Fruit fly (Drosophila melanogaster) whole organism, embryonic: ENCODE data around the gene foxo.

Experiments
- Awh ChIP-seq: fragments of 200-800 bp; sonication (Bioruptor generic); IDR thresholded peaks from 2 replicates; pipeline ENCODE4, ENCODE4 v1.3.6; 2022; ENCODE audit warnings: missing biosample characterization, missing genetic modification characterization
- BEAF-32 ChIP-seq: fragments of 200-800 bp; sonication (Bioruptor generic); optimal IDR thresholded peaks from 3 replicates; lab custom pipeline; 2017; ENCODE audit warnings: missing biosample characterization, missing genetic modification characterization, mild to moderate bottlenecking, moderate library complexity, missing genetic modification reagents
- CG10274 ChIP-seq: fragments of 200-800 bp; sonication (Bioruptor generic); optimal IDR thresholded peaks from 3 replicates; lab custom pipeline; 2017; ENCODE audit warnings: missing biosample characterization, mild to moderate bottlenecking, missing genetic modification characterization
- CG1233 ChIP-seq: fragments of 200-800 bp; sonication (Bioruptor generic); optimal IDR thresholded peaks from 4 replicates; lab custom pipeline; 2018; ENCODE audit warnings: missing biosample characterization, mild to moderate bottlenecking, missing genetic modification characterization
- CG12391 ChIP-seq: fragments of 200-800 bp; sonication (Bioruptor generic); optimal IDR thresholded peaks from 3 replicates; lab custom pipeline; 2018; ENCODE audit warnings: missing biosample characterization, mild to moderate bottlenecking, missing genetic modification characterization, moderate library complexity
- CG14014 ChIP-seq: fragments of 200-800 bp; sonication (Bioruptor generic); IDR thresholded peaks from 2 replicates; pipeline ENCODE4 v1.3.6; 2022; ENCODE audit warnings: missing biosample characterization, missing genetic modification characterization
- CG14965 ChIP-seq: fragments of 200-800 bp; sonication (Bioruptor generic); optimal IDR thresholded peaks from 2 replicates; lab custom pipeline; 2016; ENCODE audit warnings: missing biosample characterization, missing genetic modification characterization, borderline replicate concordance
- CG16813 ChIP-seq: fragments of 200-800 bp; sonication (Bioruptor generic); IDR thresholded peaks from 3 replicates; pipeline ENCODE4 v1.3.6; 2022; ENCODE audit warnings: missing biosample characterization, missing genetic modification characterization; ENCODE audit not compliant: partially characterized antibody
- CG16815 ChIP-seq: fragments of 200-800 bp; sonication (Bioruptor generic); optimal IDR thresholded peaks from 3 replicates; lab custom pipeline; 2017; ENCODE audit warnings: missing biosample characterization, mild to moderate bottlenecking, missing genetic modification characterization
- CG17568 ChIP-seq: fragments of 200-800 bp; sonication (Bioruptor generic); optimal IDR thresholded peaks from 2 replicates; lab custom pipeline; 2018; ENCODE audit warnings: missing biosample characterization, mild to moderate bottlenecking, missing genetic modification characterization, moderate library complexity
- CG2199 ChIP-seq: fragments of 200-800 bp; sonication (Bioruptor generic); IDR thresholded peaks from 3 replicates; pipeline ENCODE4 v1.3.6; 2022; ENCODE audit warnings: missing biosample characterization, missing genetic modification characterization
- CG30020 ChIP-seq: fragments of 200-800 bp; optimal IDR thresholded peaks from 2 replicates; lab custom pipeline; 2019; ENCODE audit warnings: missing biosample characterization, mild to moderate bottlenecking, missing genetic modification characterization, moderate library complexity
- CG3847 ChIP-seq: fragments of 200-800 bp; sonication (Bioruptor generic); IDR thresholded peaks from 2 replicates; pipeline ENCODE4 v1.3.6; 2022; ENCODE audit warnings: missing biosample characterization, missing genetic modification characterization
- CG4424 ChIP-seq: fragments of 200-800 bp; sonication (Bioruptor generic); optimal IDR thresholded peaks from 3 replicates; lab custom pipeline; 2016; ENCODE audit warnings: missing biosample characterization, missing genetic modification characterization
- CG5953 ChIP-seq: fragments of 200-800 bp; sonication (Bioruptor generic); IDR thresholded peaks from 2 replicates; pipeline ENCODE4 v1.3.6; 2022; ENCODE audit warnings: missing biosample characterization, missing genetic modification characterization
- CG6175 ChIP-seq: fragments of 200-800 bp; sonication (Bioruptor generic); IDR thresholded peaks from 3 replicates; pipeline ENCODE4 v1.3.6; 2022; ENCODE audit warnings: missing biosample characterization, missing genetic modification characterization
- CG8765 ChIP-seq: fragments of 200-800 bp; sonication (Bioruptor generic); IDR thresholded peaks from 2 replicates; pipeline ENCODE4 v1.3.6; 2022; ENCODE audit warnings: missing biosample characterization, missing genetic modification characterization
- D ChIP-seq, 2 experiments: fragments of 200-800 bp in 1 of 2; fragments of >200 bp in 1 of 2; sonication (Bioruptor generic) in 1 of 2; optimal IDR thresholded peaks; 2 replicates in 1 of 2; 3 replicates in 1 of 2; lab custom pipeline; 2017; ENCODE audit warnings: mild to moderate bottlenecking in 1 of 2, missing biosample characterization in 1 of 2, missing genetic modification characterization in 1 of 2, missing genetic modification reagents in 1 of 2
- Dbx ChIP-seq: fragments of 200-800 bp; sonication (Bioruptor generic); IDR thresholded peaks from 3 replicates; pipeline ENCODE4 v1.3.6; 2022; ENCODE audit warnings: missing biosample characterization, missing genetic modification characterization
- Deaf1 ChIP-seq: fragments of 200-800 bp; optimal IDR thresholded peaks from 3 replicates; lab custom pipeline; 2019; ENCODE audit warnings: missing biosample characterization, mild to moderate bottlenecking, missing genetic modification characterization, moderate library complexity
- Dip3 ChIP-seq: fragments of 200-800 bp; sonication (Bioruptor generic); optimal IDR thresholded peaks from 3 replicates; lab custom pipeline; 2016; ENCODE audit warnings: missing biosample characterization, missing genetic modification characterization
- Doc3 ChIP-seq: fragments of 200-800 bp; sonication (Bioruptor generic); IDR thresholded peaks from 3 replicates; pipeline ENCODE4 v1.3.6; 2022; ENCODE audit warnings: missing biosample characterization, missing genetic modification characterization; ENCODE audit not compliant: partially characterized antibody
- Dref ChIP-seq: fragments of 200-800 bp; sonication (Bioruptor generic); IDR thresholded peaks from 2 replicates; pipeline ENCODE4 v1.3.6; 2022; ENCODE audit warnings: missing biosample characterization, missing genetic modification characterization
- Elba2 ChIP-seq: fragments of 200-800 bp; sonication (Bioruptor generic); optimal IDR thresholded peaks from 3 replicates; lab custom pipeline; 2016; ENCODE audit warnings: missing biosample characterization, missing genetic modification characterization
- HLHmδ ChIP-seq: fragments of 200-800 bp; sonication (Bioruptor generic); optimal IDR thresholded peaks from 2 replicates; lab custom pipeline; 2018; ENCODE audit warnings: missing biosample characterization, mild to moderate bottlenecking, missing genetic modification characterization, moderate library complexity
- Hey ChIP-seq: fragments of 200-800 bp; sonication (Bioruptor generic); optimal IDR thresholded peaks from 3 replicates; lab custom pipeline; 2018; ENCODE audit warnings: missing biosample characterization, mild to moderate bottlenecking, missing genetic modification characterization
- Hr78 ChIP-seq, 2 experiments: fragments of 200-800 bp in 1 of 2; fragments of >200 bp in 1 of 2; sonication (Bioruptor generic) in 1 of 2; optimal IDR thresholded peaks; 2 replicates each; lab custom pipeline; 2017 to 2019; ENCODE audit warnings: missing biosample characterization in 2 of 2, missing genetic modification characterization in 2 of 2, mild to moderate bottlenecking in 1 of 2, moderate library complexity in 1 of 2
- Lhr ChIP-seq: fragments of 200-800 bp; sonication (Bioruptor generic); optimal IDR thresholded peaks from 3 replicates; lab custom pipeline; 2017; ENCODE audit warnings: mild to moderate bottlenecking, missing biosample characterization, missing genetic modification reagents, missing genetic modification characterization
- MBD-R2 ChIP-seq: fragments of 200-800 bp; sonication (Bioruptor generic); IDR thresholded peaks from 2 replicates; pipeline ENCODE4 v1.3.6; 2022; ENCODE audit warnings: missing biosample characterization, missing genetic modification characterization
- MESR4 ChIP-seq: fragments of 200-800 bp; sonication (Bioruptor generic); optimal IDR thresholded peaks from 2 replicates; lab custom pipeline; 2018; ENCODE audit warnings: missing biosample characterization, mild to moderate bottlenecking, missing genetic modification characterization, moderate library complexity
- Med ChIP-seq: fragments of 200-800 bp; sonication (Bioruptor generic); peaks from one replicate; lab custom pipeline; 2016; ENCODE audit warnings: missing biosample characterization, missing genetic modification characterization, mild to moderate bottlenecking, inconsistent platforms, moderate library complexity
- NC2β ChIP-seq: fragments of 200-800 bp; sonication (Bioruptor generic); optimal IDR thresholded peaks from 2 replicates; lab custom pipeline; 2016; ENCODE audit warnings: missing biosample characterization, missing genetic modification characterization
- Nf-YA ChIP-seq: fragments of 200-800 bp; sonication (Bioruptor generic); IDR thresholded peaks from 2 replicates; pipeline ENCODE4 v1.3.6; 2022; ENCODE audit warnings: missing biosample characterization, missing genetic modification characterization
- Ravus ChIP-seq: fragments of 200-800 bp; sonication (Bioruptor generic); IDR thresholded peaks from 2 replicates; pipeline ENCODE4 v1.3.6; 2022; ENCODE audit warnings: missing biosample characterization, missing genetic modification characterization
- Scr ChIP-seq: fragments of 200-800 bp; sonication (Bioruptor generic); IDR thresholded peaks from 2 replicates; pipeline ENCODE4 v1.3.6; 2022; ENCODE audit warnings: missing biosample characterization, missing genetic modification characterization; ENCODE audit not compliant: partially characterized antibody
- Side ChIP-seq: fragments of 200-800 bp; sonication (Bioruptor generic); optimal IDR thresholded peaks from 2 replicates; lab custom pipeline; 2016; ENCODE audit warnings: missing biosample characterization, missing genetic modification characterization
- Sox100B ChIP-seq: fragments of 200-800 bp; sonication (Bioruptor generic); optimal IDR thresholded peaks from 3 replicates; lab custom pipeline; 2018; ENCODE audit warnings: missing biosample characterization, mild to moderate bottlenecking, missing genetic modification characterization
- dpn ChIP-seq, 2 experiments: fragments of 200-800 bp; sonication (Bioruptor generic); optimal IDR thresholded peaks; 3 replicates each; lab custom pipeline; 2016; ENCODE audit warnings: missing biosample characterization in 2 of 2, missing genetic modification characterization in 2 of 2
- emc ChIP-seq: fragments of 200-800 bp; sonication (Bioruptor generic); optimal IDR thresholded peaks from 2 replicates; lab custom pipeline; 2016; ENCODE audit warnings: missing biosample characterization, missing genetic modification characterization
- eyg ChIP-seq: fragments of 200-800 bp; sonication (Bioruptor generic); optimal IDR thresholded peaks from 3 replicates; lab custom pipeline; 2016; ENCODE audit warnings: missing biosample characterization, missing genetic modification characterization
- jigr1 ChIP-seq: fragments of 200-800 bp; sonication (Bioruptor generic); IDR thresholded peaks from 3 replicates; pipeline ENCODE4 v1.3.6; 2022; ENCODE audit warnings: missing biosample characterization, missing genetic modification characterization
- mld ChIP-seq: fragments of 200-800 bp; sonication (Bioruptor generic); IDR thresholded peaks from 3 replicates; pipeline ENCODE4 v1.3.6; 2022; ENCODE audit warnings: missing biosample characterization, missing genetic modification characterization; ENCODE audit not compliant: partially characterized antibody
- onecut ChIP-seq: fragments of 200-800 bp; sonication (Bioruptor generic); IDR thresholded peaks from 2 replicates; pipeline ENCODE4 v1.3.6; 2022; ENCODE audit warnings: missing biosample characterization, missing genetic modification characterization
- phol ChIP-seq: fragments of 200-800 bp; sonication (Bioruptor generic); optimal IDR thresholded peaks from 3 replicates; lab custom pipeline; 2018; ENCODE audit warnings: missing biosample characterization, mild to moderate bottlenecking, missing genetic modification characterization, moderate library complexity
- ro ChIP-seq: fragments of 200-800 bp; sonication (Bioruptor generic); IDR thresholded peaks from 2 replicates; pipeline ENCODE4 v1.3.6; 2022; ENCODE audit warnings: missing biosample characterization, missing genetic modification characterization
- shn ChIP-seq: fragments of 200-800 bp; sonication (Bioruptor generic); optimal IDR thresholded peaks from 3 replicates; lab custom pipeline; 2016; ENCODE audit warnings: missing biosample characterization, missing genetic modification characterization
- trem ChIP-seq: fragments of 200-800 bp; optimal IDR thresholded peaks from 3 replicates; lab custom pipeline; 2019; ENCODE audit warnings: missing biosample characterization, mild to moderate bottlenecking, missing genetic modification characterization, moderate library complexity
- yki ChIP-seq: fragments of >200 bp; optimal IDR thresholded peaks from 3 replicates; lab custom pipeline; 2018

foxo gene

DNA sequence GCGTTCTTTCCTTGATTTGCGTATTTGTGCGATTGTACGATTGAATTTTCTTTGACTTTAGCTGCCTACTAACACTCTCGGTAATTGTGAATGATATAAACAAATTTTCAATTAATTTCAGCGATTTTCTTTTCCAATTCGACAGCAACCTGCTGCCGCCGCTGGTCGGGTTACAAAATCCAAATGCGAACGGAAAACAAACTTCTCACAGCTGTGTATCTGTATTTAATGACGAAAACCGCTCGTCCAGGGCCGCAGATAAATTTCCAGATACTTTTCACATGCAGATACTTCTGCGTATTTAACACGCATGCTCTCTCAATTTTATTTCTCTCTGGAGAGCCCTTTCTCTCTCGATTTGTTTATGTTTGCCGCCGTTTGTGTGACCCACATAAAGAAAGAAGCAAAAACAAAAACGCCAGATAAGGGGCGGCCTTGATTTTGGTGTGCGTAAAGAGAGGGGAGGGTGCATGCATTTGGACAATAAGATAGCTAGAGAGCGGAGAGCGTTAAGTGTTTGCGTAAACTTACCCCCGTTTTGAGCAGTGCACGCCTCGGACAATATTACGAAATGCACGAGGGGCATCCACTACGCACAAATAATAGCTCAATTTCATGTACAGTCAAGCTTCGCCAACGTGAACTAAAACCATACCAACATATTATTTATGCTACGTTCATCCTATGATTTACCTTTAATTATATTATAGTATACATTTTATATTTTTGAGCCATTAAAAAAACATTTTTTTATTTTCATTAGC, 51.6 kb downstream of the foxo start, which contains the start of gene CG12402 (continued):
- no peak for TF ChIP-seq D (optimal IDR thresholded peaks at IDR 0.05; lab: Kevin White, UChicago)
- TF ChIP-seq D (GFP tag; optimal IDR thresholded peaks at IDR 0.05; lab: Kevin White, UChicago): peak; percentile 81
- TF ChIP-seq Dref: no peak
- peak; percentile 74 for TF ChIP-seq NC2β
- TF ChIP-seq Dbx (GFP tag; lab: Robert Waterston, UW): peak; percentile 75
- TF ChIP-seq CG16813 (GFP tag; lab: Robert Waterston, UW): no peak
- peak; percentile 94 for TF ChIP-seq Med
- peak; percentile 88 for TF ChIP-seq Elba2
- TF ChIP-seq CG12391 (tag; lab: Kevin White, UChicago): peak; percentile 90
- TF ChIP-seq mld (GFP tag; lab: Robert Waterston, UW): no peak
- peak; percentile 88 for TF ChIP-seq CG4424 (GFP tag; lab: Kevin White, UChicago)
- peak; percentile 52; the same call in 1 of the 3 replicates for TF ChIP-seq CG6175 (GFP tag; lab: Robert Waterston, UW)
- TF ChIP-seq Doc3 (GFP tag; lab: Robert Waterston, UW): peak; percentile 40; the same call in 1 of the 3 replicates
- peak; percentile 99 for TF ChIP-seq CG17568
- peak; percentile 84 for TF ChIP-seq CG14014 (GFP tag; lab: Robert Waterston, UW)
- TF ChIP-seq jigr1 (GFP tag; lab: Robert Waterston, UW): no peak
- TF ChIP-seq MBD-R2 (GFP tag; lab: Robert Waterston, UW): peak; percentile 45
- TF ChIP-seq Hr78 (GFP tag; optimal IDR thresholded peaks at IDR 0.05; lab: Kevin White, UChicago): peak in 1 of 2 experiments; percentile 68
- peak; percentile 76 for TF ChIP-seq ro (GFP tag; lab: Robert Waterston, UW)
- no peak for TF ChIP-seq CG14965 (GFP tag; lab: Kevin White, UChicago)
- TF ChIP-seq eyg (GFP tag; lab: Kevin White, UChicago): peak; percentile 6
- TF ChIP-seq MESR4 (GFP tag; lab: Kevin White, UChicago): no peak
- TF ChIP-seq Nf-YA (GFP tag; lab: Robert Waterston, UW): peak; percentile 75
- peak; percentile 73 to 86 for TF ChIP-seq dpn (GFP tag; optimal IDR thresholded peaks at IDR 0.05; lab: Kevin White, UChicago)
- no peak for TF ChIP-seq yki (lab: Kevin White, UChicago)
- peak; percentile 83 for TF ChIP-seq onecut (GFP tag; lab: Robert Waterston, UW)
- TF ChIP-seq Lhr (GFP tag; lab: Kevin White, UChicago): peak; percentile 47
- TF ChIP-seq Dip3: peak; percentile 12
- TF ChIP-seq BEAF-32 (GFP tag; lab: Kevin White, UChicago): no peak
- peak; percentile 48 for TF ChIP-seq CG10274 (GFP tag; lab: Kevin White, UChicago)
- TF ChIP-seq Awh: peak; percentile 91
- TF ChIP-seq Scr (GFP tag; lab: Robert Waterston, UW): peak; percentile 46; the same call in 1 of the 2 replicates
- peak; percentile 74 for TF ChIP-seq HLHmδ
- peak; percentile 84 for TF ChIP-seq Sox100B (GFP tag; lab: Kevin White, UChicago)
- no peak for TF ChIP-seq Hey
- peak; percentile 81 for TF ChIP-seq CG1233 (GFP tag; lab: Kevin White, UChicago)
- TF ChIP-seq CG30020 (tag; lab: Kevin White, UChicago): no peak
- TF ChIP-seq trem (tag; lab: Kevin White, UChicago): peak; percentile 63
- TF ChIP-seq CG5953 (GFP tag; lab: Robert Waterston, UW): peak; percentile 87
- peak; percentile 48 for TF ChIP-seq Ravus (GFP tag; lab: Robert Waterston, UW)
- peak; percentile 43 for TF ChIP-seq CG16815 (GFP tag; lab: Kevin White, UChicago)
- peak; percentile 84 for TF ChIP-seq CG2199 (GFP tag; lab: Robert Waterston, UW)
- peak; percentile 71 for TF ChIP-seq Side (GFP tag; lab: Kevin White, UChicago)
- TF ChIP-seq Deaf1 (tag; lab: Kevin White, UChicago): peak; percentile 70
- TF ChIP-seq shn (GFP tag; lab: Kevin White, UChicago): peak; percentile 56
- peak; percentile 61; the same call in 1 of the 2 replicates for TF ChIP-seq CG3847
- TF ChIP-seq phol: peak; percentile 86
- no peak for TF ChIP-seq emc
- TF ChIP-seq CG8765 (GFP tag; lab: Robert Waterston, UW): peak; percentile 29; the same call in 1 of the 2 replicates
